Fruit fly (Drosophila melanogaster) whole organism, prepupa: Measurements from ENCODE around the gene CG13711.

Source experiments
- CG10631 ChIP-seq: fragments of 200-800 bp; sonication (Bioruptor generic); optimal IDR thresholded peaks from 2 replicates; lab custom pipeline; 2016; ENCODE audit warnings: missing biosample characterization, missing genetic modification characterization
- CG15336 ChIP-seq: fragments of 200-800 bp; sonication (Bioruptor generic); IDR thresholded peaks from 2 replicates; pipeline ENCODE4 v1.3.6; 2022; ENCODE audit warnings: missing biosample characterization, missing genetic modification characterization
- CG3032 ChIP-seq: fragments of 200-800 bp; optimal IDR thresholded peaks from 2 replicates; lab custom pipeline; 2019; ENCODE audit warnings: missing biosample characterization, mild to moderate bottlenecking, missing genetic modification characterization, moderate library complexity
- Hr38 ChIP-seq: sonication (Bioruptor generic); optimal IDR thresholded peaks from 2 replicates; lab custom pipeline; 2016; ENCODE audit warnings: missing biosample characterization, missing genetic modification characterization
- esn ChIP-seq: fragments of 200-800 bp; sonication (Bioruptor generic); optimal IDR thresholded peaks from 2 replicates; lab custom pipeline; 2016; ENCODE audit warnings: missing biosample characterization, mild to moderate bottlenecking, missing genetic modification characterization, moderate library complexity
- pdm3 ChIP-seq: fragments of 200-800 bp; sonication (Bioruptor generic); optimal IDR thresholded peaks from 3 replicates; lab custom pipeline; 2016; ENCODE audit warnings: missing biosample characterization, missing genetic modification characterization
- spab ChIP-seq: fragments of 200-800 bp; sonication (Bioruptor generic); optimal IDR thresholded peaks from 2 replicates; lab custom pipeline; 2017; ENCODE audit warnings: missing biosample characterization, mild to moderate bottlenecking, missing genetic modification characterization, missing genetic modification reagents

- TF ChIP-seq spab (GFP tag; lab: Kevin White, UChicago) = no peak
- no peak for TF ChIP-seq CG3032 (tag; lab: Kevin White, UChicago)
- no peak for TF ChIP-seq CG15336 (GFP tag; lab: Robert Waterston, UW)
- TF ChIP-seq esn (GFP tag; lab: Kevin White, UChicago) = no peak
- no peak for TF ChIP-seq pdm3 (GFP tag; lab: Kevin White, UChicago)
- no peak for TF ChIP-seq Hr38 (GFP tag; lab: Kevin White, UChicago)
- TF ChIP-seq CG10631 (GFP tag; lab: Kevin White, UChicago) = no peak
Observed at dm6 chr3L:4729805-4730204, 27.9 kb upstream of the CG13711 start.
